Worm (Caenorhabditis elegans) whole organism, L1 larva: ENCODE data around the gene gpx-2.

Experiments
- ama-1 ChIP-seq: fragments of 150-350 bp; optimal IDR thresholded peaks from 2 replicates; lab custom pipeline; 2014
- ceh-63 ChIP-seq: fragments of 200-800 bp; sonication (Bioruptor generic); optimal IDR thresholded peaks from 2 replicates; lab custom pipeline; 2018; ENCODE audit warnings: mild to moderate bottlenecking, missing genetic modification characterization, missing compliant biosample characterization
- efl-3 ChIP-seq: fragments of 200-800 bp; sonication (Bioruptor generic); optimal IDR thresholded peaks from 2 replicates; lab custom pipeline; 2018; ENCODE audit warnings: mild to moderate bottlenecking, missing genetic modification characterization, missing compliant biosample characterization
- fkh-10 ChIP-seq: sonication (generic microtip); optimal IDR thresholded peaks from 2 replicates; lab custom pipeline; 2017; ENCODE audit warnings: missing biosample characterization, missing genetic modification reagents, missing genetic modification characterization
- jun-1 ChIP-seq: fragments of 150-350 bp; optimal IDR thresholded peaks from 2 replicates; lab custom pipeline; 2014; ENCODE audit warnings: missing biosample characterization, missing genetic modification reagents, missing genetic modification characterization
- lsy-2 ChIP-seq, 2 experiments: fragments of 150-350 bp; optimal IDR thresholded peaks; 2 replicates each; lab custom pipeline; 2014; ENCODE audit warnings: missing biosample characterization in 2 of 2, missing genetic modification characterization in 2 of 2
- mdl-1 ChIP-seq, 2 experiments: fragments of 150-350 bp; optimal IDR thresholded peaks; 2 replicates each; lab custom pipeline; 2014 to 2017; ENCODE audit warnings: missing biosample characterization in 2 of 2, missing genetic modification characterization in 2 of 2, inconsistent platforms in 1 of 2
- mef-2 ChIP-seq: fragments of 150-350 bp; optimal IDR thresholded peaks from 2 replicates; lab custom pipeline; 2014; ENCODE audit warnings: missing biosample characterization, missing genetic modification characterization
- nhr-11 ChIP-seq: fragments of 150-350 bp; optimal IDR thresholded peaks from 2 replicates; lab custom pipeline; 2014; ENCODE audit warnings: missing biosample characterization, missing genetic modification characterization
- nhr-237 ChIP-seq: fragments of 150-350 bp; optimal IDR thresholded peaks from 2 replicates; lab custom pipeline; 2014; ENCODE audit warnings: missing biosample characterization, missing genetic modification characterization
- nhr-28 ChIP-seq: fragments of 150-350 bp; optimal IDR thresholded peaks from 2 replicates; lab custom pipeline; 2014; ENCODE audit warnings: missing biosample characterization, missing genetic modification characterization
- snpc-4 ChIP-seq: fragments of 150-350 bp; optimal IDR thresholded peaks from 2 replicates; lab custom pipeline; 2014; ENCODE audit warnings: missing biosample characterization, missing genetic modification characterization
- unc-62 ChIP-seq: fragments of 150-350 bp; optimal IDR thresholded peaks from 2 replicates; lab custom pipeline; 2014; ENCODE audit warnings: missing biosample characterization, missing genetic modification reagents, missing genetic modification characterization

DNA sequence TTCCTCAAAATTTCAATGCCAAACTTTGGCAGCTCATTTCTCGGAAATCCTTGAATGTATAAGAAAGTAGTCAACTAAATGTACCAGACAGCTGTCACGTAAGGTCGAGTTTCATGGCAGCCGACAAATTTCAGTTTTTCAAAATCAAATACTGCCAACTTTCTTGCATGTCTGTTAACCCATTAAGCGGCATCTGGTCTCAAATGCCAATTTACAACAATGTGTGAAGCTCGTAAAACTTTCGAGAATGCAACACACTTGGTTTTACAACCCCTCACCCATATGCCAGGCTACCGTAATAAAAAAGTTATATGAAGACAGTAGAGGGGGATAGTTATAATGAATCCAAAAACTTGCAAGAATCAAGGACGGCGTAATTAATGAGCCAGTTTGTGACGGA lies 37.0 kb downstream of the gpx-2 start:
- TF ChIP-seq snpc-4 (tag; lab: Kevin White, UChicago) (no peak), jun-1 (tag; lab: Kevin White, UChicago) (no peak), lsy-2 (tag; optimal IDR thresholded peaks at IDR 0.05; lab: Kevin White, UChicago) (no peak), mef-2 (tag; lab: Kevin White, UChicago) (no peak), unc-62 (GFP tag; lab: Kevin White, UChicago) (no peak), ama-1 (lab: Kevin White, UChicago) (no peak), mdl-1 (tag; optimal IDR thresholded peaks at IDR 0.05; lab: Kevin White, UChicago) (no peak), nhr-28 (no peak), efl-3 (GFP tag; lab: Kevin White, UChicago) (no peak), ceh-63 (GFP tag; lab: Kevin White, UChicago) (no peak), fkh-10 (GFP tag; lab: Kevin White, UChicago) (no peak), nhr-237 (tag; lab: Kevin White, UChicago) (no peak), nhr-11 (tag; lab: Kevin White, UChicago) (no peak)
